Worm (Caenorhabditis elegans): ENCODE measurements around the gene dmsr-1.

DNA sequence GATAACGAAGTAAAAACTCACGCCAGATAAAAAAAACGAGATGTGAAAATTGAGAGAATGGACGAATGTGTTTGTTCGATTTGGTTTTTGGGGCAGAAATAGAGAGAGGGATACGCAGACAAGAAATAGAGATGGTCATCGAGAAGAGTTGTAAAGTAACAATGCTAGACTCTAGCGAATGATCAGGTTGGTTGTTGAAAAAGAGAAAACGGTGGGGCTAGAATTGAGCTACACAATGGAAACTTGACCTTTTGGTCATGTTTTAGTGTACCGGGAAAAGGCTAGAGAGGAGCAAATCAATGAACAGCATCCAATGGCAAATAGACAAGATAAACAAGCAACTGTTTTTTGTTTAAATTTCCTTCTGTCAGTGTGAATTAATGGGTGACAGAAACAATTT lies 51.8 kb downstream of the dmsr-1 start, which contains the start of gene dhs-19:
- no peak for TF ChIP-seq ama-1 (optimal IDR thresholded peaks at IDR 0.05)
- TF ChIP-seq B0310.2 (tag; optimal IDR thresholded peaks at IDR 0.05): no peak
- TF ChIP-seq flt-1 (GFP tag; IDR thresholded peaks at IDR 0.05): no peak
- no peak for TF ChIP-seq hnd-1 (tag; optimal IDR thresholded peaks at IDR 0.05)
- TF ChIP-seq ceh-13 (GFP tag; optimal IDR thresholded peaks at IDR 0.05): no peak
- no peak for TF ChIP-seq pes-1 (GFP tag; IDR thresholded peaks at IDR 0.05)
- no peak for TF ChIP-seq F13C5.2 (tag; optimal IDR thresholded peaks at IDR 0.05)
- no peak for TF ChIP-seq sea-1 (GFP tag; conservative IDR thresholded peaks at IDR 0.05)
